Fruit fly (Drosophila melanogaster) whole organism, embryonic: ENCODE measurements around the gene CG32700.

Source experiments
- Atf6 ChIP-seq: fragments of 200-800 bp; sonication (Bioruptor generic); IDR thresholded peaks from 2 replicates; pipeline ENCODE4 v1.3.6; 2022; ENCODE audit warnings: missing biosample characterization, missing genetic modification characterization
- B-H2 ChIP-seq: fragments of 200-800 bp; sonication (Bioruptor generic); optimal IDR thresholded peaks from 2 replicates; lab custom pipeline; 2018; ENCODE audit warnings: missing biosample characterization, mild to moderate bottlenecking, missing genetic modification characterization
- CG10267 ChIP-seq: fragments of 200-800 bp; sonication (Bioruptor generic); optimal IDR thresholded peaks from 2 replicates; lab custom pipeline; 2018; ENCODE audit warnings: missing biosample characterization, mild to moderate bottlenecking, missing genetic modification characterization, moderate library complexity
- CG10462 ChIP-seq: fragments of 200-800 bp; sonication (Bioruptor generic); optimal IDR thresholded peaks from 2 replicates; lab custom pipeline; 2016; ENCODE audit warnings: missing biosample characterization, missing genetic modification characterization
- CG11696 ChIP-seq: fragments of 200-800 bp; sonication (Bioruptor generic); IDR thresholded peaks from 2 replicates; pipeline ENCODE4 v1.3.6; 2022; ENCODE audit warnings: missing biosample characterization, missing genetic modification characterization
- CG12104 ChIP-seq: fragments of 200-800 bp; sonication (Bioruptor generic); optimal IDR thresholded peaks from 3 replicates; lab custom pipeline; 2016; ENCODE audit warnings: missing biosample characterization, missing genetic modification characterization
- CG12769 ChIP-seq: fragments of 200-800 bp; sonication (Bioruptor generic); optimal IDR thresholded peaks from 2 replicates; lab custom pipeline; 2019; ENCODE audit warnings: missing biosample characterization, mild to moderate bottlenecking, missing genetic modification characterization, moderate library complexity
- CG1602 ChIP-seq: fragments of 200-800 bp; sonication (Bioruptor generic); optimal IDR thresholded peaks from 3 replicates; lab custom pipeline; 2016; ENCODE audit warnings: missing biosample characterization, missing genetic modification characterization
- CG17802 ChIP-seq: fragments of 200-800 bp; sonication (Bioruptor generic); optimal IDR thresholded peaks from 2 replicates; lab custom pipeline; 2018; ENCODE audit warnings: missing biosample characterization, mild to moderate bottlenecking, missing genetic modification characterization, moderate library complexity
- CG17829 ChIP-seq: fragments of 200-800 bp; optimal IDR thresholded peaks from 2 replicates; lab custom pipeline; 2019; ENCODE audit warnings: missing biosample characterization, mild to moderate bottlenecking, missing genetic modification characterization, moderate library complexity
- CG1792 ChIP-seq: fragments of 200-800 bp; sonication (Bioruptor generic); optimal IDR thresholded peaks from 2 replicates; lab custom pipeline; 2016; ENCODE audit warnings: missing biosample characterization, missing genetic modification characterization
- CG18476 ChIP-seq: fragments of 200-800 bp; sonication (Bioruptor generic); optimal IDR thresholded peaks from 2 replicates; lab custom pipeline; 2016; ENCODE audit warnings: missing biosample characterization, mild to moderate bottlenecking, missing genetic modification characterization
- CG18599 ChIP-seq: fragments of 200-800 bp; sonication (Bioruptor generic); optimal IDR thresholded peaks from 3 replicates; lab custom pipeline; 2017; ENCODE audit warnings: missing biosample characterization, missing genetic modification characterization, mild to moderate bottlenecking, moderate library complexity, missing genetic modification reagents
- CG31224 ChIP-seq: fragments of 200-800 bp; sonication (Bioruptor generic); IDR thresholded peaks from 2 replicates; pipeline ENCODE4 v1.3.6; 2022; ENCODE audit warnings: missing biosample characterization, missing genetic modification characterization
- CG3163 ChIP-seq: fragments of 200-800 bp; sonication (Bioruptor generic); optimal IDR thresholded peaks from 3 replicates; lab custom pipeline; 2016; ENCODE audit warnings: missing biosample characterization, missing genetic modification characterization
- CG3847 ChIP-seq: fragments of 200-800 bp; sonication (Bioruptor generic); IDR thresholded peaks from 2 replicates; pipeline ENCODE4 v1.3.6; 2022; ENCODE audit warnings: missing biosample characterization, missing genetic modification characterization
- CG5180 ChIP-seq: fragments of 200-800 bp; sonication (Bioruptor generic); optimal IDR thresholded peaks from 3 replicates; lab custom pipeline; 2017; ENCODE audit warnings: missing biosample characterization, missing genetic modification characterization, mild to moderate bottlenecking, moderate library complexity, missing genetic modification reagents
- CG5245 ChIP-seq: fragments of 200-800 bp; sonication (Bioruptor generic); optimal IDR thresholded peaks from 3 replicates; lab custom pipeline; 2016; ENCODE audit warnings: missing biosample characterization, missing genetic modification characterization
- CG6175 ChIP-seq: fragments of 200-800 bp; sonication (Bioruptor generic); IDR thresholded peaks from 3 replicates; pipeline ENCODE4 v1.3.6; 2022; ENCODE audit warnings: missing biosample characterization, missing genetic modification characterization
- CG6654 ChIP-seq: fragments of 200-800 bp; sonication (Bioruptor generic); optimal IDR thresholded peaks from 2 replicates; lab custom pipeline; 2017; ENCODE audit warnings: missing biosample characterization, mild to moderate bottlenecking, missing genetic modification characterization
- CG6791 ChIP-seq: fragments of 200-800 bp; sonication (Bioruptor generic); IDR thresholded peaks from 3 replicates; pipeline ENCODE4 v1.3.6; 2022; ENCODE audit warnings: missing biosample characterization, missing genetic modification characterization; ENCODE audit not compliant: partially characterized antibody
- CG6813 ChIP-seq: fragments of 200-800 bp; sonication (Bioruptor generic); optimal IDR thresholded peaks from 2 replicates; lab custom pipeline; 2017; ENCODE audit warnings: missing biosample characterization, missing genetic modification characterization, mild to moderate bottlenecking, moderate library complexity, missing genetic modification reagents
- CG8089 ChIP-seq: fragments of 200-800 bp; sonication (Bioruptor generic); optimal IDR thresholded peaks from 3 replicates; lab custom pipeline; 2016; ENCODE audit warnings: missing biosample characterization, missing genetic modification characterization
- CG8388 ChIP-seq: fragments of 200-800 bp; sonication (Bioruptor generic); optimal IDR thresholded peaks from 2 replicates; lab custom pipeline; 2019; ENCODE audit warnings: missing biosample characterization, mild to moderate bottlenecking, missing genetic modification characterization, moderate library complexity
- CG9932 ChIP-seq: fragments of 200-800 bp; sonication (Bioruptor generic); IDR thresholded peaks from 2 replicates; pipeline ENCODE4 v1.3.6; 2022; ENCODE audit warnings: missing biosample characterization, missing genetic modification characterization
- Camta ChIP-seq: fragments of 200-800 bp; sonication (Bioruptor generic); optimal IDR thresholded peaks from 2 replicates; lab custom pipeline; 2016; ENCODE audit warnings: missing biosample characterization, missing genetic modification characterization
- Chrac-16 ChIP-seq: fragments of 200-800 bp; sonication (Bioruptor generic); optimal IDR thresholded peaks from 3 replicates; lab custom pipeline; 2016; ENCODE audit warnings: missing biosample characterization, missing genetic modification characterization
- Dad ChIP-seq: fragments of 200-800 bp; sonication (Bioruptor generic); optimal IDR thresholded peaks from 3 replicates; lab custom pipeline; 2016; ENCODE audit warnings: missing biosample characterization, missing genetic modification characterization
- E2f1 ChIP-seq: fragments of 200-800 bp; sonication (Bioruptor generic); IDR thresholded peaks from 2 replicates; pipeline ENCODE4 v1.3.6; 2022; ENCODE audit warnings: missing biosample characterization, missing genetic modification characterization
- H2.0 ChIP-seq: fragments of 200-800 bp; sonication (Bioruptor generic); IDR thresholded peaks from 2 replicates; pipeline ENCODE4 v1.3.6; 2022; ENCODE audit warnings: missing biosample characterization, missing genetic modification characterization
- Med ChIP-seq: fragments of 200-800 bp; sonication (Bioruptor generic); peaks from one replicate; lab custom pipeline; 2016; ENCODE audit warnings: missing biosample characterization, missing genetic modification characterization, mild to moderate bottlenecking, inconsistent platforms, moderate library complexity
- NC2α ChIP-seq: fragments of 200-800 bp; sonication (Bioruptor generic); optimal IDR thresholded peaks from 2 replicates; lab custom pipeline; 2016; ENCODE audit warnings: missing biosample characterization, missing genetic modification characterization
- Nf-YB ChIP-seq: fragments of 200-800 bp; sonication (Bioruptor generic); optimal IDR thresholded peaks from 3 replicates; lab custom pipeline; 2019; ENCODE audit warnings: missing biosample characterization, mild to moderate bottlenecking, missing genetic modification characterization, moderate library complexity
- al ChIP-seq: fragments of 200-800 bp; sonication (Bioruptor generic); IDR thresholded peaks from 2 replicates; pipeline ENCODE4 v1.3.6; 2022; ENCODE audit warnings: missing biosample characterization, missing genetic modification characterization
- cg ChIP-seq: fragments of 200-800 bp; sonication (Bioruptor generic); optimal IDR thresholded peaks from 3 replicates; lab custom pipeline; 2019; ENCODE audit warnings: missing biosample characterization, mild to moderate bottlenecking, missing genetic modification characterization, moderate library complexity
- chinmo ChIP-seq: fragments of 200-800 bp; sonication (Bioruptor generic); IDR thresholded peaks from 4 replicates; pipeline ENCODE4 v1.3.6; 2022; ENCODE audit warnings: missing biosample characterization, missing genetic modification characterization; ENCODE audit not compliant: partially characterized antibody
- ci ChIP-seq: fragments of 200-800 bp; sonication (Bioruptor generic); IDR thresholded peaks from 3 replicates; pipeline ENCODE4 v1.3.6; 2022; ENCODE audit warnings: missing biosample characterization, missing genetic modification characterization
- cwo ChIP-seq: fragments of 200-800 bp; sonication (Bioruptor generic); optimal IDR thresholded peaks from 3 replicates; lab custom pipeline; 2017; ENCODE audit warnings: missing biosample characterization, missing genetic modification characterization, mild to moderate bottlenecking, moderate library complexity, missing genetic modification reagents
- dan ChIP-seq: fragments of 200-800 bp; sonication (Bioruptor generic); IDR thresholded peaks from 2 replicates; pipeline ENCODE4 v1.3.6; 2022; ENCODE audit warnings: missing biosample characterization, missing genetic modification characterization
- dati ChIP-seq: fragments of 200-800 bp; sonication (Bioruptor generic); IDR thresholded peaks from 2 replicates; pipeline ENCODE4 v1.3.6; 2022; ENCODE audit warnings: missing biosample characterization, missing genetic modification characterization
- gcm ChIP-seq: fragments of 200-800 bp; sonication (Bioruptor generic); optimal IDR thresholded peaks from 2 replicates; lab custom pipeline; 2019; ENCODE audit warnings: missing biosample characterization, mild to moderate bottlenecking, missing genetic modification characterization, moderate library complexity
- grn ChIP-seq: fragments of 200-800 bp; sonication (Bioruptor generic); optimal IDR thresholded peaks from 3 replicates; lab custom pipeline; 2017; ENCODE audit warnings: missing biosample characterization, missing genetic modification characterization
- jumu ChIP-seq: fragments of 200-800 bp; sonication (Bioruptor generic); optimal IDR thresholded peaks from 3 replicates; lab custom pipeline; 2016; ENCODE audit warnings: missing biosample characterization, missing genetic modification characterization
- kni ChIP-seq: fragments of 200-800 bp; sonication (Bioruptor generic); optimal IDR thresholded peaks from 3 replicates; lab custom pipeline; 2017; ENCODE audit warnings: mild to moderate bottlenecking, missing biosample characterization, missing genetic modification reagents, missing genetic modification characterization
- row ChIP-seq: fragments of 200-800 bp; sonication (Bioruptor generic); IDR thresholded peaks from 3 replicates; pipeline ENCODE4 v1.3.6; 2022; ENCODE audit warnings: missing biosample characterization, missing genetic modification characterization
- sd ChIP-seq: fragments of 200-800 bp; sonication (Bioruptor generic); optimal IDR thresholded peaks from 3 replicates; lab custom pipeline; 2018; ENCODE audit warnings: missing biosample characterization, mild to moderate bottlenecking, missing genetic modification characterization, moderate library complexity
- tin ChIP-seq: fragments of 200-800 bp; sonication (Bioruptor generic); optimal IDR thresholded peaks from 3 replicates; lab custom pipeline; 2016; ENCODE audit warnings: missing biosample characterization, missing genetic modification characterization
- ttk ChIP-seq: fragments of 200-800 bp; sonication (Bioruptor generic); IDR thresholded peaks from 2 replicates; pipeline ENCODE4 v2.1.2; 2022; ENCODE audit warnings: missing biosample characterization, missing genetic modification characterization
- vvl ChIP-seq: fragments of 200-800 bp; sonication (Bioruptor generic); IDR thresholded peaks from 2 replicates; pipeline ENCODE4 v1.3.6; 2022; ENCODE audit warnings: missing biosample characterization, missing genetic modification characterization
- wor ChIP-seq: fragments of 200-800 bp; sonication (Bioruptor generic); IDR thresholded peaks from 2 replicates; pipeline ENCODE4 v1.3.6; 2022; ENCODE audit warnings: missing biosample characterization, missing genetic modification characterization
- yki ChIP-seq: fragments of >200 bp; optimal IDR thresholded peaks from 3 replicates; lab custom pipeline; 2018

Gene CG32700

dm6 chrX:9485175-9485574 lies 65.5 kb downstream of the CG32700 start (continued):
- TF ChIP-seq dan (GFP tag; lab: Robert Waterston, UW), result no peak
- TF ChIP-seq CG12104 (GFP tag; lab: Kevin White, UChicago), result no peak
- TF ChIP-seq CG17829, result no peak

DNA sequence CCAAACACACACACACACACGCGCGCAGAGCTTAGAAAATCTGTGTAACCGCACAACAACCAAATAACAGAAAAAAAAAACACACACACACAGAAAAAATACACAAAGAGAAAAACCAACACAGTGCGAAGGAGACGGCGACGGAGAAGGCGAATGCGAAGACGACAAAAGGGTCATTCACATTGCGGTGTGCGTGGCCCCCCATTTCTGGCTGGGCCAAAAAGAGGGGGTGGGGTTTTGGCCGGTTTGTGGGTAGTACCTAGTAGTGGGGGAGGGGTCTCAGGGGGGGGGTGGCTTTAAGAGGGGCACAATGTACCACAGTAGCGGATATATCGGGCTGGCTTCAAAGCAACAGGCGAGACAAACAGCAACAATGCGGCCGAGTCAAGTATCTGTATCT lies 67.0 kb downstream of the CG32700 start:
- TF ChIP-seq CG6813 (GFP tag; lab: Kevin White, UChicago) (no peak), CG1602 (GFP tag; lab: Kevin White, UChicago) (no peak), cg (peak; percentile 58), CG12769 (peak; percentile 58), jumu (GFP tag; lab: Kevin White, UChicago) (no peak), CG10462 (GFP tag; lab: Kevin White, UChicago) (no peak), wor (GFP tag; lab: Robert Waterston, UW) (no peak), ttk (GFP tag; lab: Robert Waterston, UW) (peak; percentile 32; the same call in 1 of the 2 replicates), cwo (GFP tag; lab: Kevin White, UChicago) (peak; percentile 2), ci (GFP tag; lab: Robert Waterston, UW) (no peak), CG6175 (GFP tag; lab: Robert Waterston, UW) (peak; percentile 61; the same call in 2 of the 3 replicates), CG10267 (tag; lab: Kevin White, UChicago) (no peak), CG3163 (GFP tag; lab: Kevin White, UChicago) (no peak), Camta (GFP tag; lab: Kevin White, UChicago) (no peak), CG1792 (GFP tag; lab: Kevin White, UChicago) (no peak), B-H2 (GFP tag; lab: Kevin White, UChicago) (no peak), chinmo (GFP tag; lab: Robert Waterston, UW) (peak; percentile 77; the same call in 1 of the 4 replicates), CG11696 (GFP tag; lab: Robert Waterston, UW) (no peak), Chrac-16 (no peak), CG8089 (no peak), CG31224 (no peak), CG6791 (GFP tag; lab: Robert Waterston, UW) (no peak), CG18599 (GFP tag; lab: Kevin White, UChicago) (no peak), sd (tag; lab: Kevin White, UChicago) (peak; percentile 51), CG3847 (GFP tag; lab: Robert Waterston, UW) (no peak), H2.0 (GFP tag; lab: Robert Waterston, UW) (no peak), tin (GFP tag; lab: Kevin White, UChicago) (no peak), Dad (no peak), CG6654 (GFP tag; lab: Kevin White, UChicago) (no peak), row (GFP tag; lab: Robert Waterston, UW) (0 out of 3 replicates have a peak, but pooled peaks have one; percentile 8), kni (GFP tag; lab: Kevin White, UChicago) (peak; percentile 62), NC2α (GFP tag; lab: Kevin White, UChicago) (no peak), CG9932 (GFP tag; lab: Robert Waterston, UW) (no peak), Nf-YB (GFP tag; lab: Kevin White, UChicago) (no peak), grn (GFP tag; lab: Kevin White, UChicago) (no peak), CG17802 (tag; lab: Kevin White, UChicago) (no peak), CG8388 (GFP tag; lab: Kevin White, UChicago) (no peak), Atf6 (GFP tag; lab: Robert Waterston, UW) (no peak), yki (lab: Kevin White, UChicago) (no peak), CG5180 (GFP tag; lab: Kevin White, UChicago) (peak; percentile 38), CG18476 (no peak), gcm (GFP tag; lab: Kevin White, UChicago) (no peak), al (GFP tag; lab: Robert Waterston, UW) (no peak), vvl (GFP tag; lab: Robert Waterston, UW) (peak; percentile 46; the same call in 1 of the 2 replicates), CG5245 (GFP tag; lab: Kevin White, UChicago) (no peak), dati (GFP tag; lab: Robert Waterston, UW) (no peak), E2f1 (no peak), Med (no peak)
